Fruit fly (Drosophila melanogaster) whole organism, embryonic: ENCODE results near the gene Mlc1.
A peak's percentile ranks its signal among the peaks of the same experiment; 100 is the strongest.

Experiments
- Adf1 ChIP-seq: fragments of 200-800 bp; sonication (Bioruptor generic); IDR thresholded peaks from 2 replicates; pipeline ENCODE4 v1.3.6; 2022; ENCODE audit warnings: missing biosample characterization, missing genetic modification characterization
- CG10209 ChIP-seq: fragments of 200-800 bp; sonication (Bioruptor generic); optimal IDR thresholded peaks from 3 replicates; lab custom pipeline; 2017; ENCODE audit warnings: missing biosample characterization, mild to moderate bottlenecking, missing genetic modification characterization, missing genetic modification reagents
- CG10267 ChIP-seq: fragments of 200-800 bp; sonication (Bioruptor generic); optimal IDR thresholded peaks from 2 replicates; lab custom pipeline; 2018; ENCODE audit warnings: missing biosample characterization, mild to moderate bottlenecking, missing genetic modification characterization, moderate library complexity
- CG10321 ChIP-seq: fragments of 200-800 bp; sonication (Bioruptor generic); IDR thresholded peaks from 2 replicates; pipeline ENCODE4 v1.3.6; 2022; ENCODE audit warnings: missing biosample characterization, missing genetic modification characterization
- CG12219 ChIP-seq: fragments of 200-800 bp; sonication (Bioruptor generic); optimal IDR thresholded peaks from 3 replicates; lab custom pipeline; 2018; ENCODE audit warnings: missing biosample characterization, mild to moderate bottlenecking, missing genetic modification characterization
- CG12299 ChIP-seq: fragments of 200-800 bp; sonication (Bioruptor generic); optimal IDR thresholded peaks from 2 replicates; lab custom pipeline; 2018; ENCODE audit warnings: missing biosample characterization, mild to moderate bottlenecking, missing genetic modification characterization
- CG13775 ChIP-seq: fragments of 200-800 bp; sonication (Bioruptor generic); optimal IDR thresholded peaks from 3 replicates; lab custom pipeline; 2017; ENCODE audit warnings: missing biosample characterization, mild to moderate bottlenecking, missing genetic modification characterization
- CG15269 ChIP-seq: fragments of 200-800 bp; sonication (Bioruptor generic); optimal IDR thresholded peaks from 2 replicates; lab custom pipeline; 2018; ENCODE audit warnings: missing biosample characterization, mild to moderate bottlenecking, missing genetic modification characterization, moderate library complexity
- CG15514 ChIP-seq: fragments of 200-800 bp; sonication (Bioruptor generic); optimal IDR thresholded peaks from 3 replicates; lab custom pipeline; 2017; ENCODE audit warnings: missing biosample characterization, missing genetic modification characterization, mild to moderate bottlenecking, moderate library complexity, missing genetic modification reagents
- CG16863 ChIP-seq: fragments of 200-800 bp; sonication (Bioruptor generic); optimal IDR thresholded peaks from 3 replicates; lab custom pipeline; 2016; ENCODE audit warnings: missing biosample characterization, missing genetic modification characterization
- CG2199 ChIP-seq: fragments of 200-800 bp; sonication (Bioruptor generic); IDR thresholded peaks from 3 replicates; pipeline ENCODE4 v1.3.6; 2022; ENCODE audit warnings: missing biosample characterization, missing genetic modification characterization
- CG3065 ChIP-seq: fragments of 200-800 bp; sonication (Bioruptor generic); optimal IDR thresholded peaks from 2 replicates; lab custom pipeline; 2016; ENCODE audit warnings: missing biosample characterization, missing genetic modification characterization
- CG3726 ChIP-seq: fragments of 200-800 bp; sonication (Bioruptor generic); IDR thresholded peaks from 3 replicates; pipeline ENCODE4, ENCODE4 v1.3.6; 2022; ENCODE audit warnings: missing biosample characterization, missing genetic modification characterization
- CG3995 ChIP-seq: fragments of 200-800 bp; sonication (Bioruptor generic); optimal IDR thresholded peaks from 3 replicates; lab custom pipeline; 2016; ENCODE audit warnings: missing biosample characterization, missing genetic modification characterization
- CG6272 ChIP-seq: fragments of 200-800 bp; sonication (Bioruptor generic); IDR thresholded peaks from 2 replicates; pipeline ENCODE4 v1.3.6; 2022; ENCODE audit warnings: missing biosample characterization, missing genetic modification characterization
- CG6791 ChIP-seq: fragments of 200-800 bp; sonication (Bioruptor generic); IDR thresholded peaks from 3 replicates; pipeline ENCODE4 v1.3.6; 2022; ENCODE audit warnings: missing biosample characterization, missing genetic modification characterization; ENCODE audit not compliant: partially characterized antibody
- CG7963 ChIP-seq: fragments of 200-800 bp; sonication (Bioruptor generic); IDR thresholded peaks from 3 replicates; pipeline ENCODE4 v1.3.6; 2022; ENCODE audit warnings: missing biosample characterization, missing genetic modification characterization; ENCODE audit not compliant: partially characterized antibody
- CG9876 ChIP-seq: fragments of 200-800 bp; sonication (Bioruptor generic); optimal IDR thresholded peaks from 2 replicates; lab custom pipeline; 2016; ENCODE audit warnings: missing biosample characterization, missing genetic modification characterization
- ERR ChIP-seq: fragments of 200-800 bp; sonication (Bioruptor generic); optimal IDR thresholded peaks from 2 replicates; lab custom pipeline; 2016; ENCODE audit warnings: missing biosample characterization, missing genetic modification characterization
- Ets97D ChIP-seq: fragments of 200-800 bp; sonication (Bioruptor generic); optimal IDR thresholded peaks from 3 replicates; lab custom pipeline; 2016; ENCODE audit warnings: missing biosample characterization, missing genetic modification characterization
- HHEX ChIP-seq: fragments of 200-800 bp; sonication (Bioruptor generic); optimal IDR thresholded peaks from 3 replicates; lab custom pipeline; 2017; ENCODE audit warnings: missing biosample characterization, mild to moderate bottlenecking, missing genetic modification characterization, missing genetic modification reagents
- Hmr ChIP-seq: fragments of 200-800 bp; sonication (Bioruptor generic); optimal IDR thresholded peaks from 3 replicates; lab custom pipeline; 2017; ENCODE audit warnings: mild to moderate bottlenecking, missing biosample characterization, missing genetic modification reagents, missing genetic modification characterization
- Hsf ChIP-seq: fragments of 200-800 bp; sonication (Bioruptor generic); optimal IDR thresholded peaks from 3 replicates; lab custom pipeline; 2016; ENCODE audit warnings: missing biosample characterization, missing genetic modification characterization
- MTF-1 ChIP-seq: fragments of 200-800 bp; sonication (Bioruptor generic); optimal IDR thresholded peaks from 2 replicates; lab custom pipeline; 2018; ENCODE audit warnings: missing biosample characterization, mild to moderate bottlenecking, missing genetic modification characterization, borderline replicate concordance
- NK7.1 ChIP-seq: fragments of 200-800 bp; sonication (Bioruptor generic); optimal IDR thresholded peaks from 3 replicates; lab custom pipeline; 2016; ENCODE audit warnings: missing biosample characterization, missing genetic modification characterization
- Oaz ChIP-seq: fragments of 200-800 bp; sonication (Bioruptor generic); IDR thresholded peaks from 2 replicates; pipeline ENCODE4 v1.3.6; 2022; ENCODE audit warnings: missing biosample characterization, missing genetic modification characterization
- Sox102F ChIP-seq: fragments of 200-800 bp; sonication (Bioruptor generic); optimal IDR thresholded peaks from 2 replicates; lab custom pipeline; 2018; ENCODE audit warnings: missing biosample characterization, mild to moderate bottlenecking, missing genetic modification characterization, moderate library complexity
- crc ChIP-seq: fragments of 200-800 bp; sonication (Bioruptor generic); optimal IDR thresholded peaks from 2 replicates; lab custom pipeline; 2016; ENCODE audit warnings: missing biosample characterization, missing genetic modification characterization
- dmrt99B ChIP-seq: fragments of 200-800 bp; sonication (Bioruptor generic); optimal IDR thresholded peaks from 2 replicates; lab custom pipeline; 2018; ENCODE audit warnings: missing biosample characterization, mild to moderate bottlenecking, missing genetic modification characterization, moderate library complexity
- gcm ChIP-seq: fragments of 200-800 bp; sonication (Bioruptor generic); optimal IDR thresholded peaks from 2 replicates; lab custom pipeline; 2019; ENCODE audit warnings: missing biosample characterization, mild to moderate bottlenecking, missing genetic modification characterization, moderate library complexity
- gt ChIP-seq: fragments of 200-800 bp; sonication (Bioruptor generic); IDR thresholded peaks from 2 replicates; pipeline ENCODE4 v1.3.6; 2022; ENCODE audit warnings: missing biosample characterization, missing genetic modification characterization
- ham ChIP-seq: fragments of 200-800 bp; sonication (Bioruptor generic); IDR thresholded peaks from 2 replicates; pipeline ENCODE4 v1.3.6; 2022; ENCODE audit warnings: missing biosample characterization, missing genetic modification characterization
- hth ChIP-seq: fragments of >200 bp; optimal IDR thresholded peaks from 2 replicates; lab custom pipeline; 2017; ENCODE audit warnings: inconsistent platforms
- ind ChIP-seq: fragments of 200-800 bp; sonication (Bioruptor generic); optimal IDR thresholded peaks from 3 replicates; lab custom pipeline; 2016; ENCODE audit warnings: missing biosample characterization, missing genetic modification characterization
- lbe ChIP-seq: fragments of 200-800 bp; sonication (Bioruptor generic); optimal IDR thresholded peaks from 2 replicates; lab custom pipeline; 2016; ENCODE audit warnings: missing biosample characterization, mild to moderate bottlenecking, missing genetic modification characterization
- lmd ChIP-seq: fragments of 200-800 bp; sonication (Bioruptor generic); IDR thresholded peaks from 2 replicates; pipeline ENCODE4 v1.3.6; 2022; ENCODE audit warnings: missing biosample characterization, missing genetic modification characterization
- nerfin-2 ChIP-seq: fragments of 200-800 bp; sonication (Bioruptor generic); IDR thresholded peaks from 2 replicates; pipeline ENCODE4 v1.3.6; 2022; ENCODE audit warnings: missing biosample characterization, missing genetic modification characterization; ENCODE audit not compliant: partially characterized antibody
- nom ChIP-seq: fragments of 200-800 bp; sonication (Bioruptor generic); optimal IDR thresholded peaks from 2 replicates; lab custom pipeline; 2017; ENCODE audit warnings: missing biosample characterization, missing genetic modification characterization, mild to moderate bottlenecking, moderate library complexity, missing genetic modification reagents
- pho ChIP-seq: fragments of 200-800 bp; sonication (Bioruptor generic); optimal IDR thresholded peaks from 2 replicates; lab custom pipeline; 2016; ENCODE audit warnings: missing biosample characterization, missing genetic modification characterization
- phol ChIP-seq: fragments of 200-800 bp; sonication (Bioruptor generic); optimal IDR thresholded peaks from 3 replicates; lab custom pipeline; 2018; ENCODE audit warnings: missing biosample characterization, mild to moderate bottlenecking, missing genetic modification characterization, moderate library complexity
- prd ChIP-seq, 3 experiments: fragments of >200 bp in 2 of 3; fragments of 200-800 bp in 1 of 3; sonication (Bioruptor generic) in 1 of 3; optimal IDR thresholded peaks in 2 of 3; IDR thresholded peaks in 1 of 3; 2 replicates in 2 of 3; 3 replicates in 1 of 3; pipeline versions ENCODE4 v1.3.6 to Lab custom; 2017 to 2022; ENCODE audit warnings: missing biosample characterization in 1 of 3, missing genetic modification characterization in 1 of 3
- sens-2 ChIP-seq: fragments of 200-800 bp; sonication (Bioruptor generic); IDR thresholded peaks from 2 replicates; pipeline ENCODE4 v1.3.6; 2022; ENCODE audit warnings: missing biosample characterization, missing genetic modification characterization
- sisA ChIP-seq: fragments of 200-800 bp; sonication (Bioruptor generic); IDR thresholded peaks from 2 replicates; pipeline ENCODE4 v1.3.6; 2022; ENCODE audit warnings: missing biosample characterization, missing genetic modification characterization
- sqz ChIP-seq: fragments of 200-800 bp; sonication (Bioruptor generic); optimal IDR thresholded peaks from 3 replicates; lab custom pipeline; 2018; ENCODE audit warnings: missing biosample characterization, mild to moderate bottlenecking, missing genetic modification characterization
- ttk ChIP-seq: fragments of 200-800 bp; sonication (Bioruptor generic); IDR thresholded peaks from 2 replicates; pipeline ENCODE4 v2.1.2; 2022; ENCODE audit warnings: missing biosample characterization, missing genetic modification characterization
- vfl ChIP-seq: fragments of 200-800 bp; sonication (Bioruptor generic); optimal IDR thresholded peaks from 2 replicates; lab custom pipeline; 2016; ENCODE audit warnings: missing biosample characterization, missing genetic modification characterization
- zf30C ChIP-seq: fragments of 200-800 bp; sonication (Bioruptor generic); optimal IDR thresholded peaks from 3 replicates; lab custom pipeline; 2018; ENCODE audit warnings: missing biosample characterization, mild to moderate bottlenecking, missing genetic modification characterization
- zfh2 ChIP-seq: fragments of 200-800 bp; sonication (Bioruptor generic); optimal IDR thresholded peaks from 2 replicates; lab custom pipeline; 2016; ENCODE audit warnings: missing biosample characterization, missing genetic modification characterization

Mlc1 gene

DNA sequence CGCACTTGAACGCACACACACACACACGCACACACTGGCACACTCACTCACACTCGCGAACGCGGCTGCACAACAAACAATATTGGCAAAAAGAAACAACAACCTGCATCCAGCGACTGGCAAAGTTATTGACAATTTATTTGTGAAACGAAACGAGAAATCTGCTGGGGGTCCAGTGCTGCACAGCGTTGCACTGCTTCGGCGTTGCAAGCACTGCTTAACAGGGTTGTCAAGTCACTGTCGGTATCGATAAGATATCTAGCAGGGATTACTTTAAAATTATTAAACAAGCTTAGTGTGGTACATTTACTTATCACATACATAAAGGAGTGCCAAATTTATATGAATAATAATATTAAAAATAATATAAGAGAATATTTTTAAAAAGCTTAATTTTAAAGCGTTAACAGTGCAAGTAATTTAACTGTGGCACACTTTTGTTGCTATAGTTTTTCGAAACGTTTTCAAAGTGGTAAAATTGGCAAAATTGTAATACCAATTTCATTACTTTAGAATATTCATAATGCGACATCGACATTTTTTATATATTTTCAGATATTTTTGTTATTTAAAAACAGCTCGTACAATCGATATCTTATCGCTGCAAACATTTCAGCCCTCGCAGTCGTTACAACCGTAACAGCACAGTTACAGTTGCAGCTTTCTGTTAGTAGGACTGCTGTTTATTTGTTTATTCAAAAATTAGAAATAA is 52.6 kb downstream of the Mlc1 start, which contains the start of the genes dsd and Tusp (continued):
- TF ChIP-seq HHEX (GFP tag; lab: Kevin White, UChicago) (peak; percentile 31), CG3065 (GFP tag; lab: Kevin White, UChicago) (peak; percentile 24), CG6272 (GFP tag; lab: Robert Waterston, UW) (peak; percentile 68), lbe (peak; percentile 26), CG2199 (peak; percentile 21; the same call in 1 of the 3 replicates), hth (lab: Kevin White, UChicago) (no peak), CG10267 (peak; percentile 91), ind (peak; percentile 87), CG15514 (peak; percentile 70), sqz (peak; percentile 26), Hmr (peak; percentile 82), Oaz (GFP tag; lab: Robert Waterston, UW) (peak; percentile 20; the same call in 1 of the 2 replicates), ERR (peak; percentile 65), phol (tag; lab: Kevin White, UChicago) (peak; percentile 79), sisA (peak; percentile 82), CG3995 (GFP tag; lab: Kevin White, UChicago) (peak; percentile 39), pho (GFP tag; lab: Kevin White, UChicago) (peak; percentile 73), ttk (GFP tag; lab: Robert Waterston, UW) (peak; percentile 77), zfh2 (GFP tag; lab: Kevin White, UChicago) (peak; percentile 91), MTF-1 (GFP tag; lab: Kevin White, UChicago) (peak; percentile 36), zf30C (GFP tag; lab: Kevin White, UChicago) (no peak), NK7.1 (GFP tag; lab: Kevin White, UChicago) (no peak), vfl (GFP tag; lab: Kevin White, UChicago) (peak; percentile 66), lmd (GFP tag; lab: Robert Waterston, UW) (peak; percentile 72), ham (GFP tag; lab: Robert Waterston, UW) (no peak), Ets97D (GFP tag; lab: Kevin White, UChicago) (peak; percentile 79), CG10321 (GFP tag; lab: Robert Waterston, UW) (no peak), Sox102F (GFP tag; lab: Kevin White, UChicago) (peak; percentile 62), prd (optimal IDR thresholded peaks at IDR 0.05; lab: Kevin White, UChicago) (no peak), prd (GFP tag; IDR thresholded peaks at IDR 0.05; lab: Robert Waterston, UW) (peak; percentile 72), CG7963 (0 out of 3 replicates have a peak, but pooled peaks have one; percentile 38), CG12219 (GFP tag; lab: Kevin White, UChicago) (peak; percentile 14), CG6791 (GFP tag; lab: Robert Waterston, UW) (peak; percentile 70; the same call in 2 of the 3 replicates), nerfin-2 (GFP tag; lab: Robert Waterston, UW) (no peak), CG13775 (peak; percentile 74), gcm (GFP tag; lab: Kevin White, UChicago) (peak; percentile 45), CG9876 (GFP tag; lab: Kevin White, UChicago) (peak; percentile 71), CG12299 (tag; lab: Kevin White, UChicago) (peak; percentile 28), CG15269 (peak; percentile 71), CG10209 (GFP tag; lab: Kevin White, UChicago) (peak; percentile 79), nom (GFP tag; lab: Kevin White, UChicago) (peak; percentile 4), CG16863 (GFP tag; lab: Kevin White, UChicago) (peak; percentile 62), Hsf (GFP tag; lab: Kevin White, UChicago) (peak; percentile 73), gt (GFP tag; lab: Robert Waterston, UW) (peak; percentile 31; the same call in 1 of the 2 replicates), sens-2 (GFP tag; lab: Robert Waterston, UW) (peak; percentile 37; the same call in 1 of the 2 replicates), CG3726 (GFP tag; lab: Robert Waterston, UW) (peak; percentile 75; the same call in 1 of the 3 replicates), dmrt99B (peak; percentile 68), Adf1 (GFP tag; lab: Robert Waterston, UW) (peak; percentile 33; the same call in 1 of the 2 replicates), crc (peak; percentile 11)
